Fruit fly (Drosophila melanogaster) whole organism, embryonic: Measurements from ENCODE around the gene CG15480.

Experiments used
- Ada2b ChIP-seq: fragments of 200-800 bp; sonication (Bioruptor generic); IDR thresholded peaks from 2 replicates; pipeline ENCODE4 v1.3.6; 2022; ENCODE audit warnings: missing biosample characterization, missing genetic modification characterization
- Aef1 ChIP-seq: fragments of 200-800 bp; sonication (Bioruptor generic); IDR thresholded peaks from 3 replicates; pipeline ENCODE4 v1.3.6; 2022; ENCODE audit warnings: missing biosample characterization, missing genetic modification characterization
- Asciz ChIP-seq: fragments of 200-800 bp; sonication (Bioruptor generic); optimal IDR thresholded peaks from 2 replicates; lab custom pipeline; 2017; ENCODE audit warnings: missing biosample characterization, mild to moderate bottlenecking, missing genetic modification characterization, missing genetic modification reagents
- CG10462 ChIP-seq: fragments of 200-800 bp; sonication (Bioruptor generic); optimal IDR thresholded peaks from 2 replicates; lab custom pipeline; 2016; ENCODE audit warnings: missing biosample characterization, missing genetic modification characterization
- CG11398 ChIP-seq: fragments of 200-800 bp; sonication (Bioruptor generic); optimal IDR thresholded peaks from 2 replicates; lab custom pipeline; 2016; ENCODE audit warnings: missing biosample characterization, missing genetic modification characterization
- CG11723 ChIP-seq: fragments of 200-800 bp; sonication (Bioruptor generic); optimal IDR thresholded peaks from 2 replicates; lab custom pipeline; 2017; ENCODE audit warnings: missing biosample characterization, mild to moderate bottlenecking, missing genetic modification characterization
- CG13894 ChIP-seq: fragments of 200-800 bp; sonication (Bioruptor generic); optimal IDR thresholded peaks from 3 replicates; lab custom pipeline; 2018; ENCODE audit warnings: missing biosample characterization, mild to moderate bottlenecking, missing genetic modification characterization, moderate library complexity
- CG1832 ChIP-seq: fragments of 200-800 bp; sonication (Bioruptor generic); optimal IDR thresholded peaks from 2 replicates; lab custom pipeline; 2017; ENCODE audit warnings: missing biosample characterization, mild to moderate bottlenecking, missing genetic modification characterization, inconsistent platforms
- CG2199 ChIP-seq: fragments of 200-800 bp; sonication (Bioruptor generic); IDR thresholded peaks from 3 replicates; pipeline ENCODE4 v1.3.6; 2022; ENCODE audit warnings: missing biosample characterization, missing genetic modification characterization
- CG2889 ChIP-seq: fragments of 200-800 bp; sonication (Bioruptor generic); IDR thresholded peaks from 3 replicates; pipeline ENCODE4 v1.3.6; 2022; ENCODE audit warnings: missing biosample characterization, missing genetic modification characterization
- CG31388 ChIP-seq: fragments of 200-800 bp; sonication (Bioruptor generic); optimal IDR thresholded peaks from 2 replicates; lab custom pipeline; 2016; ENCODE audit warnings: missing biosample characterization, missing genetic modification characterization
- CG3407 ChIP-seq: fragments of 200-800 bp; sonication (Bioruptor generic); optimal IDR thresholded peaks from 2 replicates; lab custom pipeline; 2018; ENCODE audit warnings: missing biosample characterization, mild to moderate bottlenecking, missing genetic modification characterization
- CG34376 ChIP-seq: fragments of 200-800 bp; sonication (Bioruptor generic); optimal IDR thresholded peaks from 2 replicates; lab custom pipeline; 2018; ENCODE audit warnings: missing biosample characterization, mild to moderate bottlenecking, missing genetic modification characterization
- CG3847 ChIP-seq: fragments of 200-800 bp; sonication (Bioruptor generic); IDR thresholded peaks from 2 replicates; pipeline ENCODE4 v1.3.6; 2022; ENCODE audit warnings: missing biosample characterization, missing genetic modification characterization
- CG4617 ChIP-seq: fragments of 200-800 bp; sonication (Bioruptor generic); optimal IDR thresholded peaks from 3 replicates; lab custom pipeline; 2016; ENCODE audit warnings: missing biosample characterization, missing genetic modification characterization, borderline replicate concordance
- CG5953 ChIP-seq: fragments of 200-800 bp; sonication (Bioruptor generic); IDR thresholded peaks from 2 replicates; pipeline ENCODE4 v1.3.6; 2022; ENCODE audit warnings: missing biosample characterization, missing genetic modification characterization
- CG6791 ChIP-seq: fragments of 200-800 bp; sonication (Bioruptor generic); IDR thresholded peaks from 3 replicates; pipeline ENCODE4 v1.3.6; 2022; ENCODE audit warnings: missing biosample characterization, missing genetic modification characterization; ENCODE audit not compliant: partially characterized antibody
- CG9215 ChIP-seq: fragments of 200-800 bp; sonication (Bioruptor generic); IDR thresholded peaks from 2 replicates; pipeline ENCODE4 v1.3.6; 2022; ENCODE audit warnings: missing biosample characterization, missing genetic modification characterization
- CG9609 ChIP-seq: fragments of 200-800 bp; sonication (Bioruptor generic); optimal IDR thresholded peaks from 3 replicates; lab custom pipeline; 2016; ENCODE audit warnings: missing biosample characterization, missing genetic modification characterization
- CG9817 ChIP-seq: fragments of 200-800 bp; sonication (Bioruptor generic); optimal IDR thresholded peaks from 2 replicates; lab custom pipeline; 2018; ENCODE audit warnings: missing biosample characterization, mild to moderate bottlenecking, missing genetic modification characterization, moderate library complexity
- Fer1 ChIP-seq: fragments of 200-800 bp; sonication (Bioruptor generic); optimal IDR thresholded peaks from 2 replicates; lab custom pipeline; 2017; ENCODE audit warnings: missing biosample characterization, mild to moderate bottlenecking, missing genetic modification characterization
- GATAe ChIP-seq: fragments of 200-800 bp; sonication (Bioruptor generic); conservative IDR thresholded peaks from 2 replicates; pipeline ENCODE4 v1.3.6; 2022; ENCODE audit warnings: missing biosample characterization, missing genetic modification characterization
- Gsc ChIP-seq: fragments of 200-800 bp; sonication (Bioruptor generic); IDR thresholded peaks from 2 replicates; pipeline ENCODE4 v1.3.6; 2022; ENCODE audit warnings: missing biosample characterization, missing genetic modification characterization
- Jarid2 ChIP-seq: fragments of 200-800 bp; sonication (Bioruptor generic); optimal IDR thresholded peaks from 3 replicates; lab custom pipeline; 2017; ENCODE audit warnings: mild to moderate bottlenecking, missing biosample characterization, missing genetic modification reagents, missing genetic modification characterization
- Lpt ChIP-seq: fragments of >200 bp; optimal IDR thresholded peaks from 2 replicates; lab custom pipeline; 2018; ENCODE audit warnings: missing biosample characterization, missing genetic modification characterization
- MTF-1 ChIP-seq: fragments of 200-800 bp; sonication (Bioruptor generic); optimal IDR thresholded peaks from 2 replicates; lab custom pipeline; 2018; ENCODE audit warnings: missing biosample characterization, mild to moderate bottlenecking, missing genetic modification characterization, borderline replicate concordance
- NC2β ChIP-seq: fragments of 200-800 bp; sonication (Bioruptor generic); optimal IDR thresholded peaks from 2 replicates; lab custom pipeline; 2016; ENCODE audit warnings: missing biosample characterization, missing genetic modification characterization
- Nf-YA ChIP-seq: fragments of 200-800 bp; sonication (Bioruptor generic); IDR thresholded peaks from 2 replicates; pipeline ENCODE4 v1.3.6; 2022; ENCODE audit warnings: missing biosample characterization, missing genetic modification characterization
- NfI ChIP-seq: fragments of 200-800 bp; sonication (Bioruptor generic); optimal IDR thresholded peaks from 3 replicates; lab custom pipeline; 2018; ENCODE audit warnings: missing biosample characterization, mild to moderate bottlenecking, missing genetic modification characterization, moderate library complexity
- Sry-δ ChIP-seq: fragments of 200-800 bp; sonication (Bioruptor generic); optimal IDR thresholded peaks from 2 replicates; lab custom pipeline; 2016; ENCODE audit warnings: missing biosample characterization, missing genetic modification characterization
- TFAM ChIP-seq: fragments of 200-800 bp; sonication (Bioruptor generic); optimal IDR thresholded peaks from 2 replicates; lab custom pipeline; 2017; ENCODE audit warnings: missing biosample characterization, missing genetic modification characterization, inconsistent platforms
- Tbp ChIP-seq: fragments of >200 bp; optimal IDR thresholded peaks from 2 replicates; lab custom pipeline; 2018; ENCODE audit warnings: missing biosample characterization, missing genetic modification characterization
- ab ChIP-seq: fragments of 200-800 bp; sonication (Bioruptor generic); optimal IDR thresholded peaks from 2 replicates; lab custom pipeline; 2016; ENCODE audit warnings: missing biosample characterization, missing genetic modification characterization
- ac ChIP-seq: fragments of 200-800 bp; sonication (Bioruptor generic); optimal IDR thresholded peaks from 3 replicates; lab custom pipeline; 2017; ENCODE audit warnings: missing biosample characterization, mild to moderate bottlenecking, missing genetic modification characterization
- bbx ChIP-seq: fragments of 200-800 bp; sonication (Bioruptor generic); IDR thresholded peaks from 2 replicates; pipeline ENCODE4 v1.3.6; 2022; ENCODE audit warnings: missing biosample characterization, missing genetic modification characterization; ENCODE audit not compliant: partially characterized antibody
- br ChIP-seq: fragments of >200 bp; optimal IDR thresholded peaks from 2 replicates; lab custom pipeline; 2017
- chm ChIP-seq: fragments of 200-800 bp; sonication (Bioruptor generic); IDR thresholded peaks from 2 replicates; pipeline ENCODE4 v1.3.6; 2022; ENCODE audit warnings: missing biosample characterization, missing genetic modification characterization
- chn ChIP-seq: fragments of 200-800 bp; sonication (Bioruptor generic); optimal IDR thresholded peaks from 2 replicates; lab custom pipeline; 2016; ENCODE audit warnings: missing biosample characterization, missing genetic modification characterization
- emc ChIP-seq: fragments of 200-800 bp; sonication (Bioruptor generic); optimal IDR thresholded peaks from 2 replicates; lab custom pipeline; 2016; ENCODE audit warnings: missing biosample characterization, missing genetic modification characterization
- gce ChIP-seq: fragments of 200-800 bp; sonication (Bioruptor generic); IDR thresholded peaks from 3 replicates; pipeline ENCODE4 v1.3.6; 2022; ENCODE audit warnings: missing biosample characterization, missing genetic modification characterization
- hb ChIP-seq: fragments of 200-800 bp; sonication (Bioruptor generic); IDR thresholded peaks from 3 replicates; pipeline ENCODE4 v1.3.6; 2022; ENCODE audit warnings: missing biosample characterization, missing genetic modification characterization; ENCODE audit not compliant: partially characterized antibody
- ken ChIP-seq: fragments of 200-800 bp; sonication (Bioruptor generic); IDR thresholded peaks from 3 replicates; pipeline ENCODE4 v1.3.6; 2022; ENCODE audit warnings: missing biosample characterization, missing genetic modification characterization
- nerfin-1 ChIP-seq: fragments of 200-800 bp; sonication (Bioruptor generic); optimal IDR thresholded peaks from 3 replicates; lab custom pipeline; 2019; ENCODE audit warnings: missing biosample characterization, mild to moderate bottlenecking, missing genetic modification characterization, moderate library complexity
- otp ChIP-seq: fragments of 200-800 bp; sonication (Bioruptor generic); IDR thresholded peaks from 3 replicates; pipeline ENCODE4, ENCODE4 v1.3.6; 2022; ENCODE audit warnings: missing biosample characterization, missing genetic modification characterization
- ro ChIP-seq: fragments of 200-800 bp; sonication (Bioruptor generic); IDR thresholded peaks from 2 replicates; pipeline ENCODE4 v1.3.6; 2022; ENCODE audit warnings: missing biosample characterization, missing genetic modification characterization
- run ChIP-seq: fragments of 200-800 bp; sonication (Bioruptor generic); optimal IDR thresholded peaks from 3 replicates; lab custom pipeline; 2018; ENCODE audit warnings: missing biosample characterization, mild to moderate bottlenecking, missing genetic modification characterization
- scrt ChIP-seq: fragments of 200-800 bp; sonication (Bioruptor generic); optimal IDR thresholded peaks from 2 replicates; lab custom pipeline; 2018; ENCODE audit warnings: missing biosample characterization, mild to moderate bottlenecking, missing genetic modification characterization, moderate library complexity
- ssp ChIP-seq: fragments of 200-800 bp; sonication (Bioruptor generic); IDR thresholded peaks from 2 replicates; pipeline ENCODE4 v1.3.6; 2022; ENCODE audit warnings: missing biosample characterization, missing genetic modification characterization
- toy ChIP-seq: fragments of 200-800 bp; sonication (Bioruptor generic); IDR thresholded peaks from 2 replicates; pipeline ENCODE4 v1.3.6; 2022; ENCODE audit warnings: missing biosample characterization, missing genetic modification characterization
- unpg ChIP-seq: fragments of 200-800 bp; sonication (Bioruptor generic); optimal IDR thresholded peaks from 3 replicates; lab custom pipeline; 2018; ENCODE audit warnings: missing biosample characterization, mild to moderate bottlenecking, missing genetic modification characterization, moderate library complexity
- vfl ChIP-seq: fragments of 200-800 bp; sonication (Bioruptor generic); optimal IDR thresholded peaks from 2 replicates; lab custom pipeline; 2016; ENCODE audit warnings: missing biosample characterization, missing genetic modification characterization
- z ChIP-seq: fragments of 200-800 bp; sonication (Bioruptor generic); IDR thresholded peaks from 3 replicates; pipeline ENCODE4 v1.3.6; 2022; ENCODE audit warnings: missing biosample characterization, missing genetic modification characterization
- zf30C ChIP-seq: fragments of 200-800 bp; sonication (Bioruptor generic); optimal IDR thresholded peaks from 3 replicates; lab custom pipeline; 2018; ENCODE audit warnings: missing biosample characterization, mild to moderate bottlenecking, missing genetic modification characterization

CG15480 gene

DNA sequence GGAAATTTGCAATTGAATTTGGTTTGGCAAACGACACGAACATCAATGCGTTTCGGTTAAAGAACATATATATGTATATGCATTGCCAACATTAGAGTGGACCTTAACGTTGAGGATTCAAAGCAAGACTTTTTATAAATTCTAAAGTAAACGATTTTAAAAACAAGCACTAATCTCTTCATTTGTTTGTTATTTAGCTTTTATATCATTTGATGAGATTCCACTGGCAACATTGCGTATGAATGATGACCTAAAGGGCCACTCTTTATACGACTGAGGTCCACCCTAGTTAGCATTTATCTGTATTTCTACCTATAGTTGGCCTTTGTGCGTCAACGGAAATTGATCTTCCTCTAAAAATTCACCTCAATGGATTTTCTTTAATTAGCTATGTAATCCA, 33.6 kb upstream of the CG15480 start (continued):
- TF ChIP-seq br = no peak
- TF ChIP-seq CG5953 (GFP tag; lab: Robert Waterston, UW) = no peak
- TF ChIP-seq CG6791 = no peak
- no peak for TF ChIP-seq nerfin-1
- no peak for TF ChIP-seq CG11398 (GFP tag; lab: Kevin White, UChicago)
- TF ChIP-seq zf30C (GFP tag; lab: Kevin White, UChicago) = no peak
- no peak for TF ChIP-seq CG2199
- TF ChIP-seq otp (GFP tag; lab: Robert Waterston, UW) = no peak
- TF ChIP-seq NC2β (GFP tag; lab: Kevin White, UChicago) = no peak
- TF ChIP-seq gce = no peak
- no peak for TF ChIP-seq CG1832
- no peak for TF ChIP-seq NfI (GFP tag; lab: Kevin White, UChicago)
- no peak for TF ChIP-seq CG2889 (GFP tag; lab: Robert Waterston, UW)
- no peak for TF ChIP-seq bbx (GFP tag; lab: Robert Waterston, UW)
- no peak for TF ChIP-seq ab
- no peak for TF ChIP-seq Lpt (GFP tag; lab: Kevin White, UChicago)
- TF ChIP-seq CG11723 (GFP tag; lab: Kevin White, UChicago) = no peak
- no peak for TF ChIP-seq Aef1 (GFP tag; lab: Robert Waterston, UW)
- TF ChIP-seq CG10462 = no peak
- TF ChIP-seq CG9609 (GFP tag; lab: Kevin White, UChicago) = no peak
- no peak for TF ChIP-seq chn (GFP tag; lab: Kevin White, UChicago)
- no peak for TF ChIP-seq CG3847 (GFP tag; lab: Robert Waterston, UW)
- TF ChIP-seq scrt (GFP tag; lab: Kevin White, UChicago) = no peak
- no peak for TF ChIP-seq emc (GFP tag; lab: Kevin White, UChicago)
- peak; percentile 7 for TF ChIP-seq Asciz
- no peak for TF ChIP-seq ken (GFP tag; lab: Robert Waterston, UW)
- TF ChIP-seq CG4617 = no peak
- no peak for TF ChIP-seq ac (GFP tag; lab: Kevin White, UChicago)
- no peak for TF ChIP-seq hb (GFP tag; lab: Robert Waterston, UW)
- no peak for TF ChIP-seq CG34376 (GFP tag; lab: Kevin White, UChicago)
- no peak for TF ChIP-seq vfl (GFP tag; lab: Kevin White, UChicago)
- TF ChIP-seq Gsc (GFP tag; lab: Robert Waterston, UW) = no peak
- no peak for TF ChIP-seq CG3407
- no peak for TF ChIP-seq chm (GFP tag; lab: Robert Waterston, UW)
- no peak for TF ChIP-seq MTF-1 (GFP tag; lab: Kevin White, UChicago)
- TF ChIP-seq run (tag; lab: Kevin White, UChicago) = no peak
- TF ChIP-seq CG13894 (tag; lab: Kevin White, UChicago) = no peak
- TF ChIP-seq Sry-δ = no peak
- TF ChIP-seq CG9215 (GFP tag; lab: Robert Waterston, UW) = no peak
- no peak for TF ChIP-seq Tbp (GFP tag; lab: Kevin White, UChicago)
- TF ChIP-seq TFAM (GFP tag; lab: Kevin White, UChicago) = no peak
- TF ChIP-seq ro (GFP tag; lab: Robert Waterston, UW) = no peak
- TF ChIP-seq CG31388 (GFP tag; lab: Kevin White, UChicago) = no peak
- TF ChIP-seq Nf-YA (GFP tag; lab: Robert Waterston, UW) = no peak
- TF ChIP-seq Ada2b (GFP tag; lab: Robert Waterston, UW) = peak; percentile 23; the same call in 1 of the 2 replicates
- TF ChIP-seq toy (GFP tag; lab: Robert Waterston, UW) = no peak
- no peak for TF ChIP-seq z (GFP tag; lab: Robert Waterston, UW)
- TF ChIP-seq ssp (GFP tag; lab: Robert Waterston, UW) = no peak
- peak; percentile 62 for TF ChIP-seq unpg (GFP tag; lab: Kevin White, UChicago)
- no peak for TF ChIP-seq Jarid2
- peak; percentile 14 for TF ChIP-seq CG9817 (tag; lab: Kevin White, UChicago)
- no peak for TF ChIP-seq Fer1 (GFP tag; lab: Kevin White, UChicago)
- TF ChIP-seq GATAe (GFP tag; lab: Robert Waterston, UW) = no peak
